Worm (Caenorhabditis elegans): ENCODE measurements around the gene sms-3.

The sms-3 gene

DNA sequence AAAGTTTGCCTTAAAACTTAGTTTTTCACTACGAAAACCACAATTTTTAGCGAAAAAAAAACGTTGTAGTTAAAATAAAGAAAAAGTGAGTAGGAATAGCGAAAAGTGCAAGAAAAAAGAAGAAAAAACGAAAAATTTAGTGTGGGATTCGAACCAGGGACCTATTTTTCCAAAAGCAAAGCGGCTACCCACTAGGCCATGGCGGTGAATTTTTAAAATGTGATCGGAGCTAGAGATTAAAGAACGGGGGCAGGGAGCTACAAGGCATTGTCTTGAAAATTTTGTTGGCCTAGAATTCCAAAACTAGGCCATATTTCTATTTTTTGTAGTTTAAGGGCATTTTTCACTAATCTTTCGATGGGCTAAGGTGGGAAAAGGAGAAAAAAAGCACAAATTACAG, 2.8 kb upstream of the sms-3 start:
- no peak for TF ChIP-seq nhr-76 (tag; optimal IDR thresholded peaks at IDR 0.05)
- no peak for TF ChIP-seq unc-120 (tag; optimal IDR thresholded peaks at IDR 0.05; ENCODE audit: poor library complexity, severe bottlenecking)

DNA sequence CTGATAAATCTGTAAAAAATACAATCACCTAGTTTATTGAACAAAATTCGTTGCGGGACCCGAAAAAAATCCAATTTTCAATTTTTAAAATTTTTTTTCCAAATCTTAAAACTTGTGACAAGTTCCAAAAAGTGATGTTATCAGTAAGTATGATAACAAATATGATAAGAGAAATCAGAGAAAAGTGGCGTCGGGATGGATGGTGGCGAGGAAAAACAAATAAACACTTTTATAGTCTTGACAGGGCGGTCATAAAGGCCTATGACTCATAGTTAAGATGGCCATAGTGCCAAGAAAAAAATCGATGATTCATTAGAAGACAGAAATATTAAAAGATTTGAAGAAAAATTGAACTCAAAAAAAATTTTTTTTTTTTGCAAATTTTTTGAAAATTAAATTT, 1.7 kb upstream of the sms-3 start:
- TF ChIP-seq lsy-2 (tag; optimal IDR thresholded peaks at IDR 0.05), result no peak
- no peak for TF ChIP-seq sptf-1 (tag; optimal IDR thresholded peaks at IDR 0.05)
- TF ChIP-seq snpc-4 (tag; optimal IDR thresholded peaks at IDR 0.05), result no peak
- no peak for TF ChIP-seq mep-1 (tag; optimal IDR thresholded peaks at IDR 0.05)
- TF ChIP-seq flh-1 (GFP tag; optimal IDR thresholded peaks at IDR 0.05), result no peak
- no peak for TF ChIP-seq elt-1 (tag; optimal IDR thresholded peaks at IDR 0.05; ENCODE audit: borderline replicate concordance, insufficient read depth)
- TF ChIP-seq unc-120 (tag; optimal IDR thresholded peaks at IDR 0.05; ENCODE audit: poor library complexity, severe bottlenecking), result no peak
- TF ChIP-seq bed-3 (GFP tag; optimal IDR thresholded peaks at IDR 0.05), result no peak
- TF ChIP-seq zip-8 (tag; optimal IDR thresholded peaks at IDR 0.05), result no peak
- TF ChIP-seq ceh-39 (tag; optimal IDR thresholded peaks at IDR 0.05), result no peak
- no peak for TF ChIP-seq elt-3 (tag; optimal IDR thresholded peaks at IDR 0.05)
- no peak for TF ChIP-seq ces-1 (GFP tag; optimal IDR thresholded peaks at IDR 0.05)
- no peak for TF ChIP-seq unc-62 (GFP tag; optimal IDR thresholded peaks at IDR 0.05)
- TF ChIP-seq sem-2 (GFP tag; optimal IDR thresholded peaks at IDR 0.05), result no peak
- no peak for TF ChIP-seq drap-1 (GFP tag; optimal IDR thresholded peaks at IDR 0.05)

DNA sequence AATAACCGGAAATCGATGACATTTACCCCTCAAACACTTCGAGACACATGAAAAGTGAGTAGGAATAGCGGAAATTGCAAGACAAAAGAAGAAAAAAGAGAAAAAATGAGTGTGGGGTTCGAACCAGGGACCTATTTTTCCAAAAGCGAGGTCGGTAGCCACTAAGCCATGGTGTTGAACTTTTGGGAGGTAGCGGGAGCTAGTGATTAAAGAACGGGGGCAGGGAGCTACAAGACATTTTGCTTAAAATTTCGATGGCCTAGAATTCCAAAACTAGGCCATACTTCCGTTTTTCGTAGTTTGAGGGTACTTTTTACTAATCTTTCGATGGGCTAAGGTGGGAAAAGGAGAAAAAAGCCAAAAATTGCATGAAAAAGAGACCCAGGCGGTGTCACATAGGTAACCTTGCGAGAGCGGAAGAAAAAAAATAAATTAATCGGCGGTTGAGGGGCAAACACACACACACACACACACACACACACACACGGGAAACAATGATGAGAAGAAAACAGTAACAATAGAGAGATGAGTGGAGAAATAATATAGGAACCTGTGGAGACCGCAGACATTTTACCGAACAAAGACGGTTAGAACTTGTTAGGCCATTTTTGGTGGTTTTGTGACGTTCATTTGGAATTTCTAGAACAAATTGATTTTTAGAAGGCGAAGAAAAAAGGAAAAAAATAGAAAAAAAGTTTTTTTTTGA, 673 bp upstream of the sms-3 start:
- TF ChIP-seq mep-1 (tag; optimal IDR thresholded peaks at IDR 0.05) (no peak), lin-13 (tag; optimal IDR thresholded peaks at IDR 0.05) (peak; percentile 5), zip-8 (tag; optimal IDR thresholded peaks at IDR 0.05) (no peak), ceh-43 (GFP tag; optimal IDR thresholded peaks at IDR 0.05) (peak; percentile 73), sem-2 (GFP tag; optimal IDR thresholded peaks at IDR 0.05) (peak; percentile 49), ham-2 (GFP tag; optimal IDR thresholded peaks at IDR 0.05) (peak; percentile 64), nhr-76 (tag; optimal IDR thresholded peaks at IDR 0.05) (no peak), nhr-2 (tag; optimal IDR thresholded peaks at IDR 0.05) (peak; percentile 7), elt-3 (tag; optimal IDR thresholded peaks at IDR 0.05) (no peak), cnd-1 (tag; optimal IDR thresholded peaks at IDR 0.05) (peak; percentile 55), unc-120 (tag; optimal IDR thresholded peaks at IDR 0.05; ENCODE audit: poor library complexity, severe bottlenecking) (peak; percentile 55), bed-3 (GFP tag; optimal IDR thresholded peaks at IDR 0.05) (peak; percentile 38), ceh-39 (tag; optimal IDR thresholded peaks at IDR 0.05) (no peak), lsy-2 (tag; optimal IDR thresholded peaks at IDR 0.05) (no peak), unc-39 (tag; optimal IDR thresholded peaks at IDR 0.05) (no peak), sptf-1 (tag; optimal IDR thresholded peaks at IDR 0.05) (peak; percentile 89), mab-5 (tag; optimal IDR thresholded peaks at IDR 0.05) (no peak), mls-2 (tag; optimal IDR thresholded peaks at IDR 0.05) (peak; percentile 84), M03D4.4 (tag; optimal IDR thresholded peaks at IDR 0.05) (peak; percentile 70), hlh-1 (tag; optimal IDR thresholded peaks at IDR 0.05) (peak; percentile 8), tbx-8 (GFP tag; optimal IDR thresholded peaks at IDR 0.05) (peak; percentile 67), blmp-1 (tag; optimal IDR thresholded peaks at IDR 0.05) (no peak), nhr-237 (tag; optimal IDR thresholded peaks at IDR 0.05) (no peak), unc-62 (GFP tag; optimal IDR thresholded peaks at IDR 0.05) (no peak), pha-4 (tag; optimal IDR thresholded peaks at IDR 0.05) (no peak), ztf-11 (tag; optimal IDR thresholded peaks at IDR 0.05) (no peak), ceh-83 (GFP tag; optimal IDR thresholded peaks at IDR 0.05) (peak; percentile 88), drap-1 (GFP tag; optimal IDR thresholded peaks at IDR 0.05) (peak; percentile 56), nhr-28 (tag; optimal IDR thresholded peaks at IDR 0.05) (no peak), lin-32 (GFP tag; optimal IDR thresholded peaks at IDR 0.05) (peak; percentile 75), elt-1 (tag; optimal IDR thresholded peaks at IDR 0.05; ENCODE audit: borderline replicate concordance, insufficient read depth) (no peak), flh-1 (GFP tag; optimal IDR thresholded peaks at IDR 0.05) (peak; percentile 36), nhr-12 (tag; optimal IDR thresholded peaks at IDR 0.05) (no peak), snpc-4 (tag; optimal IDR thresholded peaks at IDR 0.05) (no peak), ces-1 (GFP tag; optimal IDR thresholded peaks at IDR 0.05) (no peak)

Measured in whole organism, mixed stage, embryonic.